Worm (Caenorhabditis elegans) whole organism, mixed stage, embryonic: ENCODE data around the gene T22D1.3.

ENCODE experiments used
- M03D4.4 ChIP-seq: sonication (generic microtip); optimal IDR thresholded peaks from 2 replicates; lab custom pipeline; 2017; ENCODE audit warnings: mild to moderate bottlenecking, missing genetic modification characterization, missing compliant biosample characterization
- bed-3 ChIP-seq: fragments of 200-800 bp; sonication (Bioruptor generic); optimal IDR thresholded peaks from 3 replicates; lab custom pipeline; 2018; ENCODE audit warnings: mild to moderate bottlenecking, missing genetic modification characterization, moderate library complexity, missing compliant biosample characterization
- blmp-1 ChIP-seq: fragments of 150-350 bp; optimal IDR thresholded peaks from 2 replicates; lab custom pipeline; 2014; ENCODE audit warnings: missing biosample characterization, missing genetic modification characterization
- ceh-39 ChIP-seq: fragments of 150-350 bp; optimal IDR thresholded peaks from 2 replicates; lab custom pipeline; 2014; ENCODE audit warnings: missing biosample characterization, missing genetic modification characterization
- ceh-83 ChIP-seq: fragments of 200-800 bp; sonication (Bioruptor generic); optimal IDR thresholded peaks from 2 replicates; lab custom pipeline; 2018; ENCODE audit warnings: mild to moderate bottlenecking, missing genetic modification characterization, missing compliant biosample characterization
- ces-1 ChIP-seq: fragments of 150-350 bp; optimal IDR thresholded peaks from 2 replicates; lab custom pipeline; 2014; ENCODE audit warnings: missing biosample characterization, missing genetic modification reagents, missing genetic modification characterization
- cnd-1 ChIP-seq: fragments of 200-800 bp; sonication (Bioruptor generic); optimal IDR thresholded peaks from 2 replicates; lab custom pipeline; 2018; ENCODE audit warnings: mild to moderate bottlenecking, missing genetic modification characterization, missing compliant biosample characterization
- drap-1 ChIP-seq: fragments of 200-800 bp; sonication (Bioruptor generic); optimal IDR thresholded peaks from 3 replicates; lab custom pipeline; 2018; ENCODE audit warnings: mild to moderate bottlenecking, missing genetic modification characterization, missing compliant biosample characterization
- elt-1 ChIP-seq: sonication (generic microtip); optimal IDR thresholded peaks from 2 replicates; lab custom pipeline; 2017; ENCODE audit warnings: missing genetic modification characterization, mild to moderate bottlenecking, missing compliant biosample characterization, antibody characterized with exemption, moderate library complexity, borderline replicate concordance; ENCODE audit not compliant: insufficient read depth
- elt-3 ChIP-seq: fragments of 150-350 bp; optimal IDR thresholded peaks from 2 replicates; lab custom pipeline; 2014; ENCODE audit warnings: missing biosample characterization, missing genetic modification characterization
- flh-1 ChIP-seq: fragments of 200-800 bp; sonication (Bioruptor generic); optimal IDR thresholded peaks from 2 replicates; lab custom pipeline; 2018; ENCODE audit warnings: mild to moderate bottlenecking, missing genetic modification characterization, moderate library complexity, missing compliant biosample characterization
- ham-2 ChIP-seq: fragments of 200-800 bp; sonication (Bioruptor generic); optimal IDR thresholded peaks from 2 replicates; lab custom pipeline; 2018; ENCODE audit warnings: mild to moderate bottlenecking, missing genetic modification characterization, missing compliant biosample characterization
- hlh-1 ChIP-seq: fragments of 150-350 bp; optimal IDR thresholded peaks from 2 replicates; lab custom pipeline; 2014; ENCODE audit warnings: missing biosample characterization, missing genetic modification reagents, missing genetic modification characterization
- lin-13 ChIP-seq: fragments of 150-350 bp; optimal IDR thresholded peaks from 2 replicates; lab custom pipeline; 2014; ENCODE audit warnings: missing biosample characterization, missing genetic modification characterization
- lin-32 ChIP-seq: fragments of 200-800 bp; sonication (Bioruptor generic); optimal IDR thresholded peaks from 2 replicates; lab custom pipeline; 2018; ENCODE audit warnings: mild to moderate bottlenecking, missing genetic modification characterization, missing compliant biosample characterization
- lsy-2 ChIP-seq: fragments of 150-350 bp; optimal IDR thresholded peaks from 2 replicates; lab custom pipeline; 2014; ENCODE audit warnings: missing biosample characterization, missing genetic modification characterization
- mab-5 ChIP-seq: fragments of 150-350 bp; optimal IDR thresholded peaks from 2 replicates; lab custom pipeline; 2014; ENCODE audit warnings: missing biosample characterization, missing genetic modification characterization
- mep-1 ChIP-seq: fragments of 150-350 bp; optimal IDR thresholded peaks from 2 replicates; lab custom pipeline; 2017; ENCODE audit warnings: missing biosample characterization, missing genetic modification reagents, missing genetic modification characterization, inconsistent platforms
- nhr-2 ChIP-seq: fragments of 150-350 bp; optimal IDR thresholded peaks from 2 replicates; lab custom pipeline; 2014; ENCODE audit warnings: missing biosample characterization, missing genetic modification characterization
- nhr-28 ChIP-seq: fragments of 150-350 bp; optimal IDR thresholded peaks from 2 replicates; lab custom pipeline; 2014; ENCODE audit warnings: missing biosample characterization, missing genetic modification characterization
- nhr-76 ChIP-seq: sonication (generic microtip); optimal IDR thresholded peaks from 2 replicates; lab custom pipeline; 2017; ENCODE audit warnings: missing biosample characterization, missing genetic modification characterization
- pha-4 ChIP-seq: fragments of 150-350 bp; optimal IDR thresholded peaks from 2 replicates; lab custom pipeline; 2018; ENCODE audit warnings: missing biosample characterization, missing genetic modification reagents, missing genetic modification characterization
- snpc-4 ChIP-seq: fragments of 150-350 bp; optimal IDR thresholded peaks from 2 replicates; lab custom pipeline; 2014; ENCODE audit warnings: missing biosample characterization, missing genetic modification characterization
- sptf-1 ChIP-seq: sonication (generic microtip); optimal IDR thresholded peaks from 2 replicates; lab custom pipeline; 2017; ENCODE audit warnings: mild to moderate bottlenecking, missing genetic modification characterization, moderate library complexity, missing compliant biosample characterization
- unc-120 ChIP-seq: sonication (generic microtip); optimal IDR thresholded peaks from 2 replicates; lab custom pipeline; 2017; ENCODE audit warnings: missing genetic modification characterization, missing compliant biosample characterization; ENCODE audit not compliant: poor library complexity, severe bottlenecking
- zip-8 ChIP-seq: fragments of 150-350 bp; optimal IDR thresholded peaks from 2 replicates; lab custom pipeline; 2014; ENCODE audit warnings: missing biosample characterization, missing genetic modification characterization
- ztf-11 ChIP-seq: fragments of 150-350 bp; optimal IDR thresholded peaks from 2 replicates; lab custom pipeline; 2014; ENCODE audit warnings: missing biosample characterization, missing genetic modification characterization

The T22D1.3 gene

DNA sequence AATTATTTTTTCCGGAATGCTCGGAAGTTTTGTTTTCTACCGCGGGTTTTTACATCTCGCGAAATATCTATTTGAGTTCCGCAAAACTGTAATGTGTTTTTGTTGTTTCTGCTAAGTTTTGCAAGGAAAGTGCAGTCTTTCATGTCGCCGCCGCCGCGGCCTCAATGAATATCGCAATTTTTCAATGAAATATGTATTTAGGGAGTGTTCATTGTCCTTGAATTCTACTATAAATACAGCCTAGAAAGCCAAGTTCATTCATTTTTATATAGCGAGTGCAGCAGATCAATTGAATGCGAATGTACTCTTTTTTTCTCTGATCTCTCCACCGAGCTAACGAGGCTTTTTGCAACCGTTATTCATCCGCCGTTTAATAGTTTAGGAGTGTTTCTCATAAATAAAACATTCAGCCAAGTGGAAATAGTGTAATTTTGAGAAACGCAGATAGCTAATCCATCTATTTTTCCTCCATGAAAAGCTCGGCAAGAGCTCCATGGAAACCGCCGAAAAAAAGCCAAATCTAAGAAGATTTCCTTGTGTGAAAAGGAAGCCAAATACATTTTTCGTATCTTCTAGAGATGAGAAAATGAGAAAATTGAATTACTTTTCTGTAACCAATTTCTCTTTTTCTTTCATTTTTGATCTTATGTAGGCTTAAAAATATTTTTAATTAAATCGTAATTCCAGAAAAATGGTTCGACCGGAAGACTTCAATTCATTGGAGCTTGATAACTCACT lies at the start of gene T22D1.3:
T22D1.3 (plus strand) TSS at position 688 of the 738 bp plus-strand sequence.
- TF ChIP-seq nhr-28 (tag; lab: Kevin White, UChicago) (no peak), lsy-2 (tag; lab: Kevin White, UChicago) (no peak), hlh-1 (tag; lab: Kevin White, UChicago) (no peak), mep-1 (tag; lab: Kevin White, UChicago) (no peak), M03D4.4 (tag; lab: Kevin White, UChicago) (no peak), ces-1 (GFP tag; lab: Kevin White, UChicago) (no peak), ztf-11 (tag; lab: Kevin White, UChicago) (no peak), snpc-4 (tag; lab: Kevin White, UChicago) (no peak)

DNA sequence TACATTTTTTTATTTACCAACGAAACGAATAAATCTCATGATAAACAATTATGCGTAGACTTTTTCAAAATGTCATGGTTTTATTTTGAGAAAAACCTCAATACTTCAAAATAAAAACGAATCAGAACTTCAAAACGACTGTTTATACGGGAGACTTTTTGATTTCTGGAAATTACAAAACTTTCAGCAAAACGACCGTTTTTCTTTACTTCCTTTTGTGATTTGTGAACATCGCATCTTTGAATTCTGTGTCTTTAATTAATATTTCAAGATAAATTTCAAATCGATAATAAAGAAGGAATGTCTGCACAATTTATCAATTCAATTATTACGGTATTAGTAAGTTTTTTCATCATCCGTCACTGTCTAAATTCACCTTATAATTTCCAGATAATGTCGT lies 45.5 kb upstream of the T22D1.3 start, which contains the start of gene srx-20:
srx-20 (plus strand) TSS at position 301 of the 400 bp plus-strand sequence.
- no peak for TF ChIP-seq unc-120 (tag; lab: Kevin White, UChicago)
- no peak for TF ChIP-seq elt-1 (tag; lab: Kevin White, UChicago)
- TF ChIP-seq nhr-28 (tag; lab: Kevin White, UChicago), result no peak
- no peak for TF ChIP-seq hlh-1 (tag; lab: Kevin White, UChicago)
- TF ChIP-seq ces-1 (GFP tag; lab: Kevin White, UChicago), result no peak
- TF ChIP-seq nhr-2, result no peak
- TF ChIP-seq elt-3 (tag; lab: Kevin White, UChicago), result no peak
- TF ChIP-seq snpc-4 (tag; lab: Kevin White, UChicago), result no peak
- TF ChIP-seq ham-2, result no peak
- TF ChIP-seq cnd-1 (tag; lab: Kevin White, UChicago), result no peak
- no peak for TF ChIP-seq zip-8 (tag; lab: Kevin White, UChicago)
- TF ChIP-seq lin-13 (tag; lab: Kevin White, UChicago), result no peak

DNA sequence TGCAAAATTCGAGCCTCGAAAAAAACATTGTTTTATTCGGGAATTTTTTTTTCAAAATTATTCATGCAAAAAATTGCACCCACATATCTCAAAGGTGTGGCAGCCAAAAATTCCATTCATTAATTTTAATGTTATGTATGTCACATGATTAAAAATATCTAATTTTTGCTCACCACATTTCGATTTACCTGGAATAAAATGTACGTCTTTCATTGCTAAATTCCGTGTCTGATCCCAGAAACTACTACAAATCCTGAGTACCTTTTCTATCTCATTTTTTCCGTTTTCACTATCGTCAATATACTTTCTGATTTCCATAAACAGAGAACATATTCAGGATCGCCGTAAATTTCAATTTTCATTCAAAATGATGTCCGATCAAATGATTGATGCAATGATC lies 40.4 kb upstream of the T22D1.3 start, which contains the start of gene srx-19:
srx-19 (plus strand) TSS at position 301 of the 400 bp plus-strand sequence.
- TF ChIP-seq drap-1 (GFP tag; lab: Kevin White, UChicago) (no peak), lin-32 (GFP tag; lab: Kevin White, UChicago) (no peak), ceh-83 (GFP tag; lab: Kevin White, UChicago) (no peak), snpc-4 (tag; lab: Kevin White, UChicago) (no peak), unc-120 (tag; lab: Kevin White, UChicago) (no peak), ceh-39 (tag; lab: Kevin White, UChicago) (no peak), mep-1 (tag; lab: Kevin White, UChicago) (no peak), M03D4.4 (tag; lab: Kevin White, UChicago) (no peak), blmp-1 (tag; lab: Kevin White, UChicago) (no peak), sptf-1 (tag; lab: Kevin White, UChicago) (no peak), bed-3 (GFP tag; lab: Kevin White, UChicago) (no peak), nhr-76 (tag; lab: Kevin White, UChicago) (no peak), zip-8 (tag; lab: Kevin White, UChicago) (no peak), hlh-1 (tag; lab: Kevin White, UChicago) (no peak), ztf-11 (tag; lab: Kevin White, UChicago) (no peak)

DNA sequence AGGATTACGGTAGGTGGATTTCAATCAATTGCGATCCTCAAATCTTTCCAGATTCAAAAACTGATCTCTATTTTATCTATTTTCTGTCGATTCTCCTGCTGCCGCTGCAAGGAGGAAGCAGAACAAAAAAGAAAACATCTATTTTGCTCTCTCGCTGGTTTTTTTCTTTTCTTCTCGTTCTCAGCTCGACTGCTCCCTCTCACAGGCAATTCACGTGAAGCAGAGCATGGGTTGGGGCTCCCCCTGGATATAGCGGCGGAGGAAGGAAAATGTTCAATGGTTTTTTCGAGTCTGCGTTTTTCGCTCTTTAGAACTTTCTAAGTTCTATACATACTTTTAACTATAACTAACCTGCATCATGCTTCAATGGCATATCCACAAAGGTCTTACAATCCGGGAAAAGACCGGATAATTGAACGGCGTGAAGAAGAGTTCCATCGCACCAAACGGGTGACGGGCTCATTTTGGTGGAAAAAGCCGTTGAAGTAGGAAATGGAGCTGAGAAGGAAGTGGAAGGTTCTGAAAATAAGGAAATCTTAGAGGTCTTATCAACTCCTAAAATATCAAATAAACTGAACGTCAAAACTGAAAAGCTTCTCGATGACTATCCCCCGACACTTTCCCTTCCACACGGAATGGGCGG lies 34.3 kb upstream of the T22D1.3 start:
- TF ChIP-seq cnd-1 (tag; lab: Kevin White, UChicago) (peak; percentile 23), M03D4.4 (tag; lab: Kevin White, UChicago) (no peak)

DNA sequence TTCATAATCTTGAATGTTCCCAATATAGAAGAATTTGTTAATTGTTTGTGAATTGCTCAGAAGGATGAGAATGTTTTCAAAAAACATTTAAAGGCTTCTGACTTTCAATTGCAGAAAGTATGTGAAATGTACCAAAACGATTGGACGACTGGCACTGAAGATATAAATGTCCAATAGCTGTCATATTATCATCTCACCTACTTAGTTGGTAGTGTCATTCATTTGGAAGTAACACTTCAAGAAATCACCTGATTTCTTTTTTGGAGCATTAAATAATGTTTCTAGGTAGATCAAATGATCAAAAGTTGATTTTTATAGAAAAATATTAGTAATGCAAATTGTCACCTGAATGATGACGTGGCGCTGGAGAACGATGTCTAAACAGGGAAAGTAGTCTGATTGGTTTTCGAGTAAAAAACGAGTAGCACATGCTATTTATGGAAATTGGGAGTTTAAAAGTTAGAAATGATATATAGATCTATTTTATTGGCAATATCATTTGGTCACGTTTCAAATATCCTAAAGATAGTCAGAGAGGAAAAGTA lies 33.6 kb upstream of the T22D1.3 start:
- TF ChIP-seq ces-1 (GFP tag; lab: Kevin White, UChicago) (no peak), snpc-4 (tag; lab: Kevin White, UChicago) (no peak), cnd-1 (tag; lab: Kevin White, UChicago) (no peak), elt-1 (tag; lab: Kevin White, UChicago) (no peak), mab-5 (tag; lab: Kevin White, UChicago) (no peak), unc-120 (tag; lab: Kevin White, UChicago) (no peak), pha-4 (tag; lab: Kevin White, UChicago) (no peak), drap-1 (GFP tag; lab: Kevin White, UChicago) (no peak), nhr-28 (tag; lab: Kevin White, UChicago) (no peak), ztf-11 (tag; lab: Kevin White, UChicago) (no peak), zip-8 (tag; lab: Kevin White, UChicago) (no peak), lin-13 (tag; lab: Kevin White, UChicago) (no peak), flh-1 (no peak), bed-3 (GFP tag; lab: Kevin White, UChicago) (no peak), ceh-39 (tag; lab: Kevin White, UChicago) (no peak), lin-32 (GFP tag; lab: Kevin White, UChicago) (no peak)
- TF ChIP-seq, all 35 proteins: peak for 0
